Fruit fly (Drosophila melanogaster) whole organism, embryonic: Measurements from ENCODE around the gene GlcAT-P.

Experiments used
- Atf6 ChIP-seq: fragments of 200-800 bp; sonication (Bioruptor generic); IDR thresholded peaks from 2 replicates; pipeline ENCODE4 v1.3.6; 2022; ENCODE audit warnings: missing biosample characterization, missing genetic modification characterization
- Awh ChIP-seq: fragments of 200-800 bp; sonication (Bioruptor generic); IDR thresholded peaks from 2 replicates; pipeline ENCODE4, ENCODE4 v1.3.6; 2022; ENCODE audit warnings: missing biosample characterization, missing genetic modification characterization
- Bdp1 ChIP-seq: fragments of 200-800 bp; sonication (Bioruptor generic); optimal IDR thresholded peaks from 3 replicates; lab custom pipeline; 2016; ENCODE audit warnings: missing biosample characterization, missing genetic modification characterization
- Bteb2 ChIP-seq: fragments of 200-800 bp; sonication (Bioruptor generic); optimal IDR thresholded peaks from 2 replicates; lab custom pipeline; 2016; ENCODE audit warnings: missing biosample characterization, missing genetic modification characterization
- CG11398 ChIP-seq: fragments of 200-800 bp; sonication (Bioruptor generic); optimal IDR thresholded peaks from 2 replicates; lab custom pipeline; 2016; ENCODE audit warnings: missing biosample characterization, missing genetic modification characterization
- CG11696 ChIP-seq: fragments of 200-800 bp; sonication (Bioruptor generic); IDR thresholded peaks from 2 replicates; pipeline ENCODE4 v1.3.6; 2022; ENCODE audit warnings: missing biosample characterization, missing genetic modification characterization
- CG14860 ChIP-seq: fragments of 200-800 bp; sonication (Bioruptor generic); IDR thresholded peaks from 3 replicates; pipeline ENCODE4 v1.3.6; 2022; ENCODE audit warnings: missing biosample characterization, missing genetic modification characterization; ENCODE audit not compliant: partially characterized antibody
- CG1602 ChIP-seq: fragments of 200-800 bp; sonication (Bioruptor generic); optimal IDR thresholded peaks from 3 replicates; lab custom pipeline; 2016; ENCODE audit warnings: missing biosample characterization, missing genetic modification characterization
- CG16813 ChIP-seq: fragments of 200-800 bp; sonication (Bioruptor generic); IDR thresholded peaks from 3 replicates; pipeline ENCODE4 v1.3.6; 2022; ENCODE audit warnings: missing biosample characterization, missing genetic modification characterization; ENCODE audit not compliant: partially characterized antibody
- CG17612 ChIP-seq: fragments of 200-800 bp; sonication (Bioruptor generic); IDR thresholded peaks from 2 replicates; pipeline ENCODE4 v1.3.6; 2022; ENCODE audit warnings: missing biosample characterization, missing genetic modification characterization
- CG18764 ChIP-seq: fragments of 200-800 bp; sonication (Bioruptor generic); optimal IDR thresholded peaks from 3 replicates; lab custom pipeline; 2016; ENCODE audit warnings: missing biosample characterization, missing genetic modification characterization
- CG31441 ChIP-seq: fragments of 200-800 bp; sonication (Bioruptor generic); IDR thresholded peaks from 2 replicates; pipeline ENCODE4 v1.3.6; 2022; ENCODE audit warnings: missing biosample characterization, missing genetic modification characterization
- CG3995 ChIP-seq: fragments of 200-800 bp; sonication (Bioruptor generic); optimal IDR thresholded peaks from 3 replicates; lab custom pipeline; 2016; ENCODE audit warnings: missing biosample characterization, missing genetic modification characterization
- CG4282 ChIP-seq: fragments of 200-800 bp; sonication (Bioruptor generic); optimal IDR thresholded peaks from 2 replicates; lab custom pipeline; 2016; ENCODE audit warnings: missing biosample characterization, missing genetic modification characterization
- CG4617 ChIP-seq: fragments of 200-800 bp; sonication (Bioruptor generic); optimal IDR thresholded peaks from 3 replicates; lab custom pipeline; 2016; ENCODE audit warnings: missing biosample characterization, missing genetic modification characterization, borderline replicate concordance
- CG6791 ChIP-seq: fragments of 200-800 bp; sonication (Bioruptor generic); IDR thresholded peaks from 3 replicates; pipeline ENCODE4 v1.3.6; 2022; ENCODE audit warnings: missing biosample characterization, missing genetic modification characterization; ENCODE audit not compliant: partially characterized antibody
- CG6813 ChIP-seq: fragments of 200-800 bp; sonication (Bioruptor generic); optimal IDR thresholded peaks from 2 replicates; lab custom pipeline; 2017; ENCODE audit warnings: missing biosample characterization, missing genetic modification characterization, mild to moderate bottlenecking, moderate library complexity, missing genetic modification reagents
- CG8388 ChIP-seq: fragments of 200-800 bp; sonication (Bioruptor generic); optimal IDR thresholded peaks from 2 replicates; lab custom pipeline; 2019; ENCODE audit warnings: missing biosample characterization, mild to moderate bottlenecking, missing genetic modification characterization, moderate library complexity
- CG9609 ChIP-seq: fragments of 200-800 bp; sonication (Bioruptor generic); optimal IDR thresholded peaks from 3 replicates; lab custom pipeline; 2016; ENCODE audit warnings: missing biosample characterization, missing genetic modification characterization
- Deaf1 ChIP-seq: fragments of 200-800 bp; optimal IDR thresholded peaks from 3 replicates; lab custom pipeline; 2019; ENCODE audit warnings: missing biosample characterization, mild to moderate bottlenecking, missing genetic modification characterization, moderate library complexity
- Fer2 ChIP-seq: fragments of 200-800 bp; sonication (Bioruptor generic); optimal IDR thresholded peaks from 2 replicates; lab custom pipeline; 2018; ENCODE audit warnings: missing biosample characterization, mild to moderate bottlenecking, missing genetic modification characterization, moderate library complexity
- HmgZ ChIP-seq: fragments of 200-800 bp; sonication (Bioruptor generic); optimal IDR thresholded peaks from 2 replicates; lab custom pipeline; 2018; ENCODE audit warnings: missing biosample characterization, mild to moderate bottlenecking, missing genetic modification characterization
- Hmr ChIP-seq: fragments of 200-800 bp; sonication (Bioruptor generic); optimal IDR thresholded peaks from 3 replicates; lab custom pipeline; 2017; ENCODE audit warnings: mild to moderate bottlenecking, missing biosample characterization, missing genetic modification reagents, missing genetic modification characterization
- Pdp1 ChIP-seq, 2 experiments: fragments of 200-800 bp; sonication (Bioruptor generic); optimal IDR thresholded peaks; 3 replicates each; lab custom pipeline; 2016; ENCODE audit warnings: missing biosample characterization in 2 of 2, missing genetic modification characterization in 2 of 2, mild to moderate bottlenecking in 1 of 2, moderate library complexity in 1 of 2
- Scr ChIP-seq: fragments of 200-800 bp; sonication (Bioruptor generic); IDR thresholded peaks from 2 replicates; pipeline ENCODE4 v1.3.6; 2022; ENCODE audit warnings: missing biosample characterization, missing genetic modification characterization; ENCODE audit not compliant: partially characterized antibody
- Trl ChIP-seq, 3 experiments: fragments of >200 bp in 2 of 3; fragments of 200-800 bp in 1 of 3; sonication (Bioruptor generic) in 1 of 3; optimal IDR thresholded peaks; 2 replicates in 1 of 3; 3 replicates in 2 of 3; lab custom pipeline; 2016 to 2017; ENCODE audit warnings: missing biosample characterization in 1 of 3, missing genetic modification characterization in 1 of 3
- Xbp1 ChIP-seq: fragments of 200-800 bp; sonication (Bioruptor generic); optimal IDR thresholded peaks from 3 replicates; lab custom pipeline; 2016; ENCODE audit warnings: missing biosample characterization, mild to moderate bottlenecking, missing genetic modification characterization
- chn ChIP-seq: fragments of 200-800 bp; sonication (Bioruptor generic); optimal IDR thresholded peaks from 2 replicates; lab custom pipeline; 2016; ENCODE audit warnings: missing biosample characterization, missing genetic modification characterization
- ftz-f1 ChIP-seq: fragments of 200-800 bp; sonication (Bioruptor generic); optimal IDR thresholded peaks from 2 replicates; lab custom pipeline; 2016; ENCODE audit warnings: missing biosample characterization, missing genetic modification characterization
- maf-S ChIP-seq: fragments of 200-800 bp; sonication (Bioruptor generic); optimal IDR thresholded peaks from 2 replicates; lab custom pipeline; 2016; ENCODE audit warnings: missing biosample characterization, missing genetic modification characterization
- mam ChIP-seq: fragments of 200-800 bp; sonication (Bioruptor generic); optimal IDR thresholded peaks from 3 replicates; lab custom pipeline; 2016; ENCODE audit warnings: missing biosample characterization, missing genetic modification characterization
- nmo ChIP-seq: fragments of 200-800 bp; sonication (Bioruptor generic); optimal IDR thresholded peaks from 2 replicates; lab custom pipeline; 2018; ENCODE audit warnings: missing biosample characterization, mild to moderate bottlenecking, missing genetic modification characterization, moderate library complexity
- phol ChIP-seq: fragments of 200-800 bp; sonication (Bioruptor generic); optimal IDR thresholded peaks from 3 replicates; lab custom pipeline; 2018; ENCODE audit warnings: missing biosample characterization, mild to moderate bottlenecking, missing genetic modification characterization, moderate library complexity
- rib ChIP-seq: fragments of 200-800 bp; sonication (Bioruptor generic); IDR thresholded peaks from 2 replicates; pipeline ENCODE4 v1.3.6; 2022; ENCODE audit warnings: missing biosample characterization, missing genetic modification characterization
- sens ChIP-seq: fragments of 200-800 bp; sonication (Bioruptor generic); peaks from one replicate; lab custom pipeline; 2016; ENCODE audit warnings: missing biosample characterization, missing genetic modification characterization
- so ChIP-seq: fragments of 200-800 bp; sonication (Bioruptor generic); IDR thresholded peaks from 3 replicates; pipeline ENCODE4 v1.3.6; 2022; ENCODE audit warnings: missing biosample characterization, missing genetic modification characterization
- tin ChIP-seq: fragments of 200-800 bp; sonication (Bioruptor generic); optimal IDR thresholded peaks from 3 replicates; lab custom pipeline; 2016; ENCODE audit warnings: missing biosample characterization, missing genetic modification characterization
- tna ChIP-seq: fragments of 200-800 bp; sonication (Bioruptor generic); IDR thresholded peaks from 2 replicates; pipeline ENCODE4 v1.3.6; 2022; ENCODE audit warnings: missing biosample characterization, missing genetic modification characterization; ENCODE audit not compliant: partially characterized antibody
- vnd ChIP-seq: fragments of 200-800 bp; sonication (Bioruptor generic); IDR thresholded peaks from 3 replicates; pipeline ENCODE4 v1.3.6; 2022; ENCODE audit warnings: missing biosample characterization, missing genetic modification characterization; ENCODE audit not compliant: partially characterized antibody
- wdn ChIP-seq: fragments of 200-800 bp; sonication (Bioruptor generic); IDR thresholded peaks from 2 replicates; pipeline ENCODE4 v1.3.6; 2022; ENCODE audit warnings: missing biosample characterization, missing genetic modification characterization

The GlcAT-P gene

DNA sequence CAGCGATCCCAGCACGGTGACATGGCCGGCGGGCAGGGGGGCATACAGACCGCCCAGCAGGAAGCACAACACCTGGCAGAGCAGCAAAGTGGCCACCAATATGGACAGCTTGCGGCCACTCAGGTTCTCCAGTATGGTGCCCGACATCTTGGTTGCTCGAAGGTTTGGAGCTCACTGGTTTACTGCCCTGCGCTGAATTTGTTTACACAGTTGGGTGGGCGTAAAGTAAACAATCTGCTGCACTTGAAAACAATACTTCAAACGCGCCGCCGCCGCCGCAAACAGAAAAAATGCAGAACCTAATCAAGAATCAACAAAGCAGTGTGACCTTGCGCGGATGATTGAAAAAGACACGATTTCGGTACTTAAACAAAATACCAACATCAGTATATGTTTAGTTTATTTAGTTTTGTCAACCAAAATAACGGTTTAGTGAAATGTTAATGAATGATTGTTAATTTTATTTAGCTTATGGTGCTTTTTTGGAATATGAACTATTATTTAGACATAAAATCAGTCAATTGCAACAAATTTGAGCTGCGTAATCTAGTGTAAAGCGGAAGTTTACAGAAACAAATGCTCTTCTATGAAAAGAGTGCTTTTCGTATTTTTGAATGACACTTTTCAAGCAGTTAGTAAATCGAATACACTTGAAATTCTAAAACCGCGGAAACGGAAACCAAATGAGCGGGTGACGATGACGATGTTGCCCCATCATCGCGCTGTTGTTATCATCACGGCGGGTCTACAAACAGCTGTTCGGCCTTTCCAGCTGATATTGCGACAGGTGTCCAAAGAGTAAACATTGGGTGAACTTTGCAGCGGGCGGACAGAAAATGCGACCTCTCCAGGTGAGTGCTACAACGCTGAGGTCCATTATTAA, 27.8 kb downstream of the GlcAT-P start, which contains the start of the genes wls and Adck5 (continued):
- no peak for TF ChIP-seq ftz-f1 (GFP tag; lab: Kevin White, UChicago)
- TF ChIP-seq CG8388 (GFP tag; lab: Kevin White, UChicago): peak; percentile 23
- peak; percentile 26 for TF ChIP-seq Xbp1 (GFP tag; lab: Kevin White, UChicago)
- no peak for TF ChIP-seq rib
- no peak for TF ChIP-seq Deaf1
- TF ChIP-seq CG3995 (GFP tag; lab: Kevin White, UChicago): peak; percentile 68
- peak; percentile 81 for TF ChIP-seq Hmr (GFP tag; lab: Kevin White, UChicago)
- 0 out of 2 replicates have a peak, but pooled peaks have one; percentile 26 for TF ChIP-seq Atf6 (GFP tag; lab: Robert Waterston, UW)
- peak; percentile 25 for TF ChIP-seq Fer2 (tag; lab: Kevin White, UChicago)
- peak; percentile 45 for TF ChIP-seq nmo (GFP tag; lab: Kevin White, UChicago)
- TF ChIP-seq CG4282 (GFP tag; lab: Kevin White, UChicago): no peak
- TF ChIP-seq vnd: no peak
- TF ChIP-seq CG6813 (GFP tag; lab: Kevin White, UChicago): peak; percentile 67
- no peak for TF ChIP-seq CG11696 (GFP tag; lab: Robert Waterston, UW)
- no peak for TF ChIP-seq tin (GFP tag; lab: Kevin White, UChicago)
- TF ChIP-seq CG4617: no peak
- TF ChIP-seq mam (GFP tag; lab: Kevin White, UChicago): peak; percentile 3
- 0 out of 2 replicates have a peak, but pooled peaks have one; percentile 13 for TF ChIP-seq wdn
- TF ChIP-seq CG9609: peak; percentile 2
- TF ChIP-seq CG1602 (GFP tag; lab: Kevin White, UChicago): no peak
- peak; percentile 37 for TF ChIP-seq phol (tag; lab: Kevin White, UChicago)
- TF ChIP-seq HmgZ (tag; lab: Kevin White, UChicago): peak; percentile 44
- TF ChIP-seq Awh (GFP tag; lab: Robert Waterston, UW): 0 out of 2 replicates have a peak, but pooled peaks have one; percentile 35
- TF ChIP-seq CG14860: no peak
- peak; percentile 45 for TF ChIP-seq CG11398 (GFP tag; lab: Kevin White, UChicago)
- TF ChIP-seq CG16813 (GFP tag; lab: Robert Waterston, UW): no peak
- peak; percentile 28 for TF ChIP-seq CG18764 (GFP tag; lab: Kevin White, UChicago)
- TF ChIP-seq sens (GFP tag; lab: Kevin White, UChicago): peak; percentile 91
- no peak for TF ChIP-seq Trl (optimal IDR thresholded peaks at IDR 0.05; lab: Kevin White, UChicago)
- TF ChIP-seq Trl (GFP tag; optimal IDR thresholded peaks at IDR 0.05; lab: Kevin White, UChicago): peak; percentile 23
- TF ChIP-seq Bdp1: no peak
- peak; percentile 44 for TF ChIP-seq Bteb2
- peak; percentile 44; the same call in 1 of the 2 replicates for TF ChIP-seq CG31441
- TF ChIP-seq CG17612: no peak
- TF ChIP-seq CG6791: 0 out of 3 replicates have a peak, but pooled peaks have one; percentile 20
- TF ChIP-seq tna (GFP tag; lab: Robert Waterston, UW): no peak
- TF ChIP-seq chn: no peak
- peak; percentile 11 for TF ChIP-seq maf-S (GFP tag; lab: Kevin White, UChicago)
- no peak; the same call in 1 of the 2 replicates for TF ChIP-seq Scr (GFP tag; lab: Robert Waterston, UW)
- TF ChIP-seq Pdp1 (GFP tag; optimal IDR thresholded peaks at IDR 0.05; lab: Kevin White, UChicago): peak; percentile 10 to 52
- TF ChIP-seq so: peak; percentile 58; the same call in 1 of the 3 replicates
